Worm (Caenorhabditis elegans): Measurements from ENCODE around the gene cutl-12.

Gene cutl-12

ce11 chrII:8650644-8651159 lies 16.4 kb upstream of the cutl-12 start, which contains the start of gene pyr-1 (continued):
- TF ChIP-seq grh-1 (GFP tag; IDR thresholded peaks at IDR 0.05) (no peak), ets-5 (GFP tag; IDR thresholded peaks at IDR 0.05) (no peak), mef-2 (tag; optimal IDR thresholded peaks at IDR 0.05) (no peak), nhr-11 (tag; optimal IDR thresholded peaks at IDR 0.05) (no peak)

ce11 chrII:8648843-8649242 lies 14.6 kb upstream of the cutl-12 start:
- TF ChIP-seq tbx-2 (tag; optimal IDR thresholded peaks at IDR 0.05) = no peak
- TF ChIP-seq tlp-1 (tag; optimal IDR thresholded peaks at IDR 0.05) = no peak
- no peak for TF ChIP-seq nhr-237 (tag; optimal IDR thresholded peaks at IDR 0.05)
- no peak for TF ChIP-seq lin-15B (tag; optimal IDR thresholded peaks at IDR 0.05)
- TF ChIP-seq mab-9 (GFP tag; IDR thresholded peaks at IDR 0.05) = no peak
- no peak for TF ChIP-seq ztf-11 (tag; optimal IDR thresholded peaks at IDR 0.05)
- no peak for TF ChIP-seq pag-3 (tag; optimal IDR thresholded peaks at IDR 0.05; ENCODE audit: borderline replicate concordance, insufficient read depth)
- no peak for TF ChIP-seq alr-1 (tag; optimal IDR thresholded peaks at IDR 0.05; ENCODE audit: borderline replicate concordance)
- no peak for TF ChIP-seq nhr-84 (tag; optimal IDR thresholded peaks at IDR 0.05)
- TF ChIP-seq lin-13 (GFP tag; optimal IDR thresholded peaks at IDR 0.05) = no peak
- TF ChIP-seq mep-1 (tag; optimal IDR thresholded peaks at IDR 0.05) = no peak
- TF ChIP-seq pax-3 (tag; optimal IDR thresholded peaks at IDR 0.05) = no peak
- TF ChIP-seq mef-2 (tag; optimal IDR thresholded peaks at IDR 0.05) = no peak
- TF ChIP-seq ztf-4 (tag; optimal IDR thresholded peaks at IDR 0.05) = no peak

- no peak for TF ChIP-seq swsn-7 (tag; optimal IDR thresholded peaks at IDR 0.05)
- no peak for TF ChIP-seq hlh-17 (GFP tag; optimal IDR thresholded peaks at IDR 0.05; ENCODE audit: borderline replicate concordance)
- no peak for TF ChIP-seq skn-1 (tag; optimal IDR thresholded peaks at IDR 0.05)
- TF ChIP-seq fkh-10 (GFP tag; optimal IDR thresholded peaks at IDR 0.05) = no peak
- no peak for TF ChIP-seq zip-4 (GFP tag; optimal IDR thresholded peaks at IDR 0.05)
- no peak for TF ChIP-seq nhr-11 (tag; optimal IDR thresholded peaks at IDR 0.05)
These were observed 12.2 kb upstream of the cutl-12 start for ce11 chrII:8646437-8646836.

- no peak for TF ChIP-seq sptf-1 (tag; optimal IDR thresholded peaks at IDR 0.05)
- no peak for TF ChIP-seq fkh-10 (GFP tag; optimal IDR thresholded peaks at IDR 0.05)
- TF ChIP-seq ceh-63 (GFP tag; optimal IDR thresholded peaks at IDR 0.05) = no peak
- TF ChIP-seq snu-23 (GFP tag; optimal IDR thresholded peaks at IDR 0.05) = no peak
- no peak for TF ChIP-seq nhr-90 (tag; optimal IDR thresholded peaks at IDR 0.05; ENCODE audit: poor library complexity)
- no peak for TF ChIP-seq nhr-84 (tag; optimal IDR thresholded peaks at IDR 0.05)
- no peak for TF ChIP-seq unc-86 (tag; optimal IDR thresholded peaks at IDR 0.05)
- no peak for TF ChIP-seq nhr-47 (tag; optimal IDR thresholded peaks at IDR 0.05)
- no peak for TF ChIP-seq lin-39 (tag; optimal IDR thresholded peaks at IDR 0.05)
- no peak for TF ChIP-seq unc-62 (GFP tag; optimal IDR thresholded peaks at IDR 0.05)
- TF ChIP-seq mep-1 (tag; optimal IDR thresholded peaks at IDR 0.05) = no peak
- TF ChIP-seq zip-4 (GFP tag; optimal IDR thresholded peaks at IDR 0.05) = no peak
- no peak for TF ChIP-seq egl-27 (tag; optimal IDR thresholded peaks at IDR 0.05)
- no peak for TF ChIP-seq elt-2 (tag; optimal IDR thresholded peaks at IDR 0.05)
- TF ChIP-seq mef-2 (tag; optimal IDR thresholded peaks at IDR 0.05) = no peak
- TF ChIP-seq grh-1 (GFP tag; IDR thresholded peaks at IDR 0.05) = no peak
- TF ChIP-seq isw-1 (GFP tag; IDR thresholded peaks at IDR 0.05) = no peak
- TF ChIP-seq pag-3 (tag; optimal IDR thresholded peaks at IDR 0.05; ENCODE audit: borderline replicate concordance, insufficient read depth) = no peak
- no peak for TF ChIP-seq lin-13 (GFP tag; optimal IDR thresholded peaks at IDR 0.05)
- no peak for TF ChIP-seq zag-1 (tag; optimal IDR thresholded peaks at IDR 0.05)
- no peak for TF ChIP-seq rnt-1 (tag; optimal IDR thresholded peaks at IDR 0.05)
- TF ChIP-seq efl-3 (GFP tag; optimal IDR thresholded peaks at IDR 0.05) = no peak
- no peak for TF ChIP-seq ceh-88 (GFP tag; IDR thresholded peaks at IDR 0.05)
- no peak for TF ChIP-seq ztf-4 (tag; optimal IDR thresholded peaks at IDR 0.05)
- no peak for TF ChIP-seq nhr-12 (tag; optimal IDR thresholded peaks at IDR 0.05)
- no peak for TF ChIP-seq lin-15B (tag; optimal IDR thresholded peaks at IDR 0.05)
- TF ChIP-seq C16A3.4 (tag; optimal IDR thresholded peaks at IDR 0.05) = no peak
- no peak for TF ChIP-seq aly-2 (tag; optimal IDR thresholded peaks at IDR 0.05)
- TF ChIP-seq irx-1 (tag; optimal IDR thresholded peaks at IDR 0.05) = no peak
- no peak for TF ChIP-seq tlp-1 (tag; optimal IDR thresholded peaks at IDR 0.05)
- no peak for TF ChIP-seq ets-5 (GFP tag; IDR thresholded peaks at IDR 0.05)
- peak; percentile 18 for TF ChIP-seq nhr-71 (tag; optimal IDR thresholded peaks at IDR 0.05)
- TF ChIP-seq nhr-20 (tag; optimal IDR thresholded peaks at IDR 0.05) = no peak
- no peak for TF ChIP-seq ces-1 (GFP tag; optimal IDR thresholded peaks at IDR 0.05)
These were observed 9.5 kb upstream of the cutl-12 start for ce11 chrII:8643627-8644356.

All from whole organism, L1 larva.